Fruit fly (Drosophila melanogaster) whole organism, pupa: ENCODE results near the gene spel1.

Experiments
- CG13204 ChIP-seq: fragments of 200-800 bp; sonication (Bioruptor generic); optimal IDR thresholded peaks from 2 replicates; lab custom pipeline; 2018; ENCODE audit warnings: missing biosample characterization, mild to moderate bottlenecking, missing genetic modification characterization, moderate library complexity
- CG14655 ChIP-seq: fragments of 200-800 bp; sonication (Bioruptor generic); optimal IDR thresholded peaks from 3 replicates; lab custom pipeline; 2017; ENCODE audit warnings: mild to moderate bottlenecking, missing biosample characterization, missing genetic modification reagents, missing genetic modification characterization
- CG15710 ChIP-seq: fragments of 200-800 bp; sonication (Bioruptor generic); optimal IDR thresholded peaks from 2 replicates; lab custom pipeline; 2018; ENCODE audit warnings: missing biosample characterization, mild to moderate bottlenecking, missing genetic modification characterization, moderate library complexity
- CG17806 ChIP-seq: fragments of 200-800 bp; sonication (Bioruptor generic); optimal IDR thresholded peaks from 2 replicates; lab custom pipeline; 2018; ENCODE audit warnings: missing biosample characterization, mild to moderate bottlenecking, missing genetic modification characterization, moderate library complexity
- CG32121 ChIP-seq: fragments of 200-800 bp; sonication (Bioruptor generic); IDR thresholded peaks from 2 replicates; pipeline ENCODE4 v1.3.6; 2022; ENCODE audit warnings: missing biosample characterization, missing genetic modification characterization
- CG8159 ChIP-seq: fragments of 200-800 bp; sonication (Bioruptor generic); optimal IDR thresholded peaks from 3 replicates; lab custom pipeline; 2018; ENCODE audit warnings: missing biosample characterization, mild to moderate bottlenecking, missing genetic modification characterization, moderate library complexity
- CG8301 ChIP-seq: fragments of 200-800 bp; sonication (Bioruptor generic); optimal IDR thresholded peaks from 2 replicates; lab custom pipeline; 2018; ENCODE audit warnings: missing biosample characterization, mild to moderate bottlenecking, missing genetic modification characterization
- D1 ChIP-seq: fragments of 200-800 bp; sonication (Bioruptor generic); optimal IDR thresholded peaks from 2 replicates; lab custom pipeline; 2018; ENCODE audit warnings: missing biosample characterization, mild to moderate bottlenecking, missing genetic modification characterization, moderate library complexity
- Pif1B ChIP-seq: fragments of 200-800 bp; sonication (Bioruptor generic); optimal IDR thresholded peaks from 3 replicates; lab custom pipeline; 2016; ENCODE audit warnings: missing biosample characterization, missing genetic modification characterization
- gl ChIP-seq: fragments of 200-800 bp; sonication (Bioruptor generic); optimal IDR thresholded peaks from 2 replicates; lab custom pipeline; 2018; ENCODE audit warnings: missing biosample characterization, mild to moderate bottlenecking, missing genetic modification characterization

- TF ChIP-seq gl (tag; lab: Kevin White, UChicago) (peak; percentile 91), CG8301 (peak; percentile 96), CG15710 (tag; lab: Kevin White, UChicago) (peak; percentile 90), CG32121 (peak; percentile 97), CG14655 (peak; percentile 96), CG8159 (tag; lab: Kevin White, UChicago) (peak; percentile 93), CG13204 (GFP tag; lab: Kevin White, UChicago) (peak; percentile 79), Pif1B (GFP tag; lab: Kevin White, UChicago) (peak; percentile 60), D1 (tag; lab: Kevin White, UChicago) (peak; percentile 66), CG17806 (tag; lab: Kevin White, UChicago) (peak; percentile 94)
Measured at dm6 chr2L:14369933-14370776, 8.3 kb downstream of the spel1 start.
